Worm (Caenorhabditis elegans) whole organism, L1 larva: ENCODE measurements around the gene F45D3.4.

Experiments
- C04F5.9 ChIP-seq: sonication (generic microtip); optimal IDR thresholded peaks from 2 replicates; lab custom pipeline; 2016; ENCODE audit warnings: missing genetic modification characterization, missing compliant biosample characterization
- Y116A8C.19 ChIP-seq: sonication (generic microtip); optimal IDR thresholded peaks from 2 replicates; lab custom pipeline; 2016; ENCODE audit warnings: missing compliant biosample characterization, missing genetic modification characterization, borderline replicate concordance
- aha-1 ChIP-seq: fragments of 150-350 bp; optimal IDR thresholded peaks from 2 replicates; lab custom pipeline; 2014; ENCODE audit warnings: missing biosample characterization, missing genetic modification characterization
- blmp-1 ChIP-seq: fragments of 150-350 bp; optimal IDR thresholded peaks from 2 replicates; lab custom pipeline; 2014; ENCODE audit warnings: missing biosample characterization, missing genetic modification characterization
- ceh-82 ChIP-seq, 3 experiments: fragments of 150-350 bp in 1 of 3; sonication (generic microtip) in 2 of 3; optimal IDR thresholded peaks; 2 replicates each; lab custom pipeline; 2014 to 2017; ENCODE audit warnings: missing biosample characterization in 3 of 3, missing genetic modification characterization in 3 of 3
- ces-1 ChIP-seq: fragments of 150-350 bp; optimal IDR thresholded peaks from 2 replicates; lab custom pipeline; 2014; ENCODE audit warnings: missing biosample characterization, missing genetic modification reagents, missing genetic modification characterization
- dpl-1 ChIP-seq, 3 experiments: fragments of 150-350 bp in 2 of 3; sonication (generic microtip) in 1 of 3; optimal IDR thresholded peaks; 2 replicates each; lab custom pipeline; 2014 to 2017; ENCODE audit warnings: missing biosample characterization in 3 of 3, missing genetic modification characterization in 3 of 3, missing genetic modification reagents in 3 of 3
- dsc-1 ChIP-seq: sonication (generic microtip); optimal IDR thresholded peaks from 2 replicates; lab custom pipeline; 2016; ENCODE audit warnings: mild to moderate bottlenecking, missing genetic modification characterization, missing compliant biosample characterization
- efl-1 ChIP-seq, 4 experiments: fragments of 150-350 bp; optimal IDR thresholded peaks in 3 of 4; peaks in 1 of 4; 1 replicate in 1 of 4; 2 replicates in 3 of 4; lab custom pipeline; 2014; ENCODE audit warnings: missing biosample characterization in 2 of 4, missing genetic modification characterization in 2 of 4, missing genetic modification reagents in 2 of 4
- egl-27 ChIP-seq, 2 experiments: fragments of 150-350 bp in 1 of 2; sonication (generic microtip); optimal IDR thresholded peaks; 3 replicates each; lab custom pipeline; 2017 to 2018; ENCODE audit warnings: missing biosample characterization in 2 of 2, missing genetic modification characterization in 2 of 2, missing genetic modification reagents in 2 of 2
- elt-2 ChIP-seq: sonication (generic microtip); optimal IDR thresholded peaks from 2 replicates; lab custom pipeline; 2016; ENCODE audit warnings: missing genetic modification characterization, mild to moderate bottlenecking, inconsistent platforms, missing compliant biosample characterization, missing genetic modification reagents
- hlh-17 ChIP-seq: fragments of 200-800 bp; sonication (Bioruptor generic); optimal IDR thresholded peaks from 2 replicates; lab custom pipeline; 2018; ENCODE audit warnings: missing genetic modification characterization, mild to moderate bottlenecking, missing compliant biosample characterization, moderate library complexity, borderline replicate concordance
- hlh-4 ChIP-seq: sonication (generic microtip); optimal IDR thresholded peaks from 2 replicates; lab custom pipeline; 2016; ENCODE audit warnings: mild to moderate bottlenecking, missing genetic modification characterization, missing compliant biosample characterization
- isw-1 ChIP-seq: fragments of 200-800 bp; sonication (Bioruptor generic); IDR thresholded peaks from 2 replicates; pipeline ENCODE4 v1.3.6; 2022; ENCODE audit warnings: missing genetic modification characterization, missing compliant biosample characterization
- lin-14 ChIP-seq: fragments of 200-800 bp; sonication (Bioruptor generic); optimal IDR thresholded peaks from 2 replicates; lab custom pipeline; 2018; ENCODE audit warnings: mild to moderate bottlenecking, missing genetic modification characterization, moderate library complexity, missing compliant biosample characterization
- lin-35 ChIP-seq, 2 experiments: fragments of 150-350 bp; optimal IDR thresholded peaks; 2 replicates each; lab custom pipeline; 2014; ENCODE audit warnings: missing biosample characterization in 2 of 2, missing genetic modification characterization in 2 of 2, missing genetic modification reagents in 2 of 2
- lin-39 ChIP-seq: fragments of 150-350 bp; optimal IDR thresholded peaks from 2 replicates; lab custom pipeline; 2014; ENCODE audit warnings: missing biosample characterization, missing genetic modification reagents, missing genetic modification characterization
- lir-3 ChIP-seq: sonication (generic microtip); optimal IDR thresholded peaks from 2 replicates; lab custom pipeline; 2016; ENCODE audit warnings: mild to moderate bottlenecking, missing genetic modification characterization, moderate library complexity, missing compliant biosample characterization; ENCODE audit not compliant: poor library complexity
- mdl-1 ChIP-seq, 2 experiments: fragments of 150-350 bp; optimal IDR thresholded peaks; 2 replicates each; lab custom pipeline; 2014 to 2017; ENCODE audit warnings: missing biosample characterization in 2 of 2, missing genetic modification characterization in 2 of 2, inconsistent platforms in 1 of 2
- mef-2 ChIP-seq: fragments of 150-350 bp; optimal IDR thresholded peaks from 2 replicates; lab custom pipeline; 2014; ENCODE audit warnings: missing biosample characterization, missing genetic modification characterization
- nhr-12 ChIP-seq: sonication (generic microtip); optimal IDR thresholded peaks from 2 replicates; lab custom pipeline; 2017; ENCODE audit warnings: missing biosample characterization, missing genetic modification characterization
- nhr-19 ChIP-seq: fragments of 200-800 bp; sonication (Bioruptor generic); conservative IDR thresholded peaks from 2 replicates; pipeline ENCODE4 v1.3.6; 2022; ENCODE audit warnings: missing genetic modification characterization, missing compliant biosample characterization
- nhr-20 ChIP-seq: sonication (generic microtip); optimal IDR thresholded peaks from 2 replicates; lab custom pipeline; 2016; ENCODE audit warnings: mild to moderate bottlenecking, missing genetic modification characterization, missing compliant biosample characterization
- nhr-237 ChIP-seq: fragments of 150-350 bp; optimal IDR thresholded peaks from 2 replicates; lab custom pipeline; 2014; ENCODE audit warnings: missing biosample characterization, missing genetic modification characterization
- nhr-71 ChIP-seq: sonication (generic microtip); optimal IDR thresholded peaks from 2 replicates; lab custom pipeline; 2016; ENCODE audit warnings: mild to moderate bottlenecking, missing genetic modification characterization, moderate library complexity, missing compliant biosample characterization
- nhr-76 ChIP-seq: sonication (generic microtip); optimal IDR thresholded peaks from 2 replicates; lab custom pipeline; 2017; ENCODE audit warnings: missing biosample characterization, missing genetic modification characterization
- nhr-90 ChIP-seq: sonication (generic microtip); optimal IDR thresholded peaks from 2 replicates; lab custom pipeline; 2016; ENCODE audit warnings: mild to moderate bottlenecking, missing genetic modification characterization, missing compliant biosample characterization; ENCODE audit not compliant: poor library complexity
- pax-3 ChIP-seq: fragments of 200-800 bp; sonication (Bioruptor generic); optimal IDR thresholded peaks from 2 replicates; lab custom pipeline; 2018; ENCODE audit warnings: mild to moderate bottlenecking, missing genetic modification characterization, moderate library complexity, missing compliant biosample characterization
- pqm-1 ChIP-seq: sonication (generic microtip); optimal IDR thresholded peaks from 3 replicates; lab custom pipeline; 2017; ENCODE audit warnings: missing biosample characterization, missing genetic modification characterization
- skn-1 ChIP-seq: fragments of 150-350 bp; optimal IDR thresholded peaks from 2 replicates; lab custom pipeline; 2014; ENCODE audit warnings: missing biosample characterization, missing genetic modification characterization
- snpc-4 ChIP-seq: fragments of 150-350 bp; optimal IDR thresholded peaks from 2 replicates; lab custom pipeline; 2014; ENCODE audit warnings: missing biosample characterization, missing genetic modification characterization
- sox-4 ChIP-seq: sonication (generic microtip); optimal IDR thresholded peaks from 2 replicates; lab custom pipeline; 2016; ENCODE audit warnings: missing genetic modification characterization, missing compliant biosample characterization
- sptf-1 ChIP-seq: fragments of 150-350 bp; optimal IDR thresholded peaks from 2 replicates; lab custom pipeline; 2014; ENCODE audit warnings: missing biosample characterization, missing genetic modification characterization
- sup-37 ChIP-seq: fragments of 200-800 bp; sonication (Bioruptor generic); optimal IDR thresholded peaks from 2 replicates; lab custom pipeline; 2018; ENCODE audit warnings: mild to moderate bottlenecking, missing genetic modification characterization, missing compliant biosample characterization
- swsn-7 ChIP-seq: sonication (generic microtip); optimal IDR thresholded peaks from 2 replicates; lab custom pipeline; 2016; ENCODE audit warnings: missing genetic modification characterization, missing compliant biosample characterization
- tbx-2 ChIP-seq: sonication (generic microtip); optimal IDR thresholded peaks from 2 replicates; lab custom pipeline; 2016; ENCODE audit warnings: missing genetic modification characterization, missing compliant biosample characterization
- tlp-1 ChIP-seq: fragments of 150-350 bp; optimal IDR thresholded peaks from 2 replicates; lab custom pipeline; 2014; ENCODE audit warnings: missing biosample characterization, missing genetic modification characterization
- unc-62 ChIP-seq: fragments of 150-350 bp; optimal IDR thresholded peaks from 2 replicates; lab custom pipeline; 2014; ENCODE audit warnings: missing biosample characterization, missing genetic modification reagents, missing genetic modification characterization
- unc-86 ChIP-seq: sonication (generic microtip); optimal IDR thresholded peaks from 2 replicates; lab custom pipeline; 2016; ENCODE audit warnings: missing genetic modification characterization, missing compliant biosample characterization
- vab-15 ChIP-seq: sonication (generic microtip); optimal IDR thresholded peaks from 2 replicates; lab custom pipeline; 2017; ENCODE audit warnings: missing genotype, mild to moderate bottlenecking, missing genetic modification characterization, missing compliant biosample characterization
- ztf-11 ChIP-seq, 2 experiments: sonication (generic microtip); optimal IDR thresholded peaks; 2 replicates each; lab custom pipeline; 2016 to 2017; ENCODE audit warnings: missing genetic modification characterization in 2 of 2, missing biosample characterization in 1 of 2, missing compliant biosample characterization in 1 of 2
- ztf-4 ChIP-seq: fragments of 150-350 bp; optimal IDR thresholded peaks from 2 replicates; lab custom pipeline; 2014; ENCODE audit warnings: missing biosample characterization, missing genetic modification characterization

Gene F45D3.4

DNA sequence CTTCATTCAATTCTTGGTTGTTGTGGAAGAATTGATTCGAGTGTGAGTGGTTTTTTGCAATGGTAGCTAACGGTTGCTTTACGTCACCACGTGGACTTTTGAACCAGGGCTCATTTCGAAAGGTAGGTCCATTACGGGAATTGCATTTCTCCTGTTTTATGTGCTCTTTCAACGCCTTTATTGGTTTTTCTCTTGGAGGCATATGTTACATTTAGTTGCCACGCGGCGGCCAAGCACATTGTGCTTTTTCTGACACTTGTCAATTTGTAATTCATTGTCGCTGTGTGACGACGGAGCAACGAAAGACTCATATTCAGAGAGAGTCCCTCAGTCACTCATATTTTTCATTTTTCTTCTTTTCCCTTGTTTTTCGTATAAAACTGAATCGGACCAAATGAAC is 31.8 kb upstream of the F45D3.4 start:
- no peak for TF ChIP-seq lin-39 (tag; lab: Kevin White, UChicago)
- TF ChIP-seq pqm-1 (tag; lab: Kevin White, UChicago): no peak
- no peak for TF ChIP-seq nhr-19 (GFP tag; lab: Robert Waterston, UW)
- TF ChIP-seq pax-3 (tag; lab: Kevin White, UChicago): peak; percentile 5
- TF ChIP-seq elt-2: no peak
- no peak for TF ChIP-seq hlh-17 (GFP tag; lab: Kevin White, UChicago)
- no peak for TF ChIP-seq sox-4 (tag; lab: Kevin White, UChicago)
- no peak for TF ChIP-seq dsc-1
- no peak for TF ChIP-seq nhr-71
- no peak for TF ChIP-seq blmp-1 (tag; lab: Kevin White, UChicago)
- no peak for TF ChIP-seq mdl-1 (tag; optimal IDR thresholded peaks at IDR 0.05; lab: Kevin White, UChicago)
- no peak for TF ChIP-seq unc-62 (GFP tag; lab: Kevin White, UChicago)
- TF ChIP-seq lin-14 (GFP tag; lab: Kevin White, UChicago): peak; percentile 34

DNA sequence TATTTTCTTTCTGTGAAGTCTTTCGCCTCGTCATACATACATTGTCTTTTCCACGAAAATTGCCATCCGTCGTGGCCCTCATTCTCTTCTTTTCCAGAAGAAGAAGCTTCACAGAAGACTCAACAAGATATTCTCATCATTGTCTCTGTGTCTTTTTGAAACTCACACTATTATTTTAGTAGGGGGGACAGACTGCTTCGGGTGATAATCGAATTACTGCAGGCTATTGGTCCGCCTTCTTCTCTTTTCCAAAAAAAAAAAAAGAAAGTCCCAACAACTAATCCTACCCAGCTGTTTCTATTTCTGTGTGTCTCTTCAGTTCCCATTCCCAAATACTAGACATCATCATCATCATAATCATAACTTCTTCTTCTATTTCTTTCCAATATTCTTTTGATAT is 30.4 kb upstream of the F45D3.4 start:
- no peak for TF ChIP-seq lir-3 (tag; lab: Kevin White, UChicago)
- TF ChIP-seq lin-14 (GFP tag; lab: Kevin White, UChicago): peak; percentile 52
- no peak for TF ChIP-seq Y116A8C.19
- no peak for TF ChIP-seq swsn-7 (tag; lab: Kevin White, UChicago)
- peak; percentile 25 for TF ChIP-seq tbx-2 (tag; lab: Kevin White, UChicago)
- no peak for TF ChIP-seq unc-86 (tag; lab: Kevin White, UChicago)
- no peak for TF ChIP-seq nhr-90 (tag; lab: Kevin White, UChicago)
- no peak for TF ChIP-seq hlh-17 (GFP tag; lab: Kevin White, UChicago)
- no peak for TF ChIP-seq lin-35 (GFP tag; optimal IDR thresholded peaks at IDR 0.05; lab: Kevin White, UChicago)
- no peak for TF ChIP-seq ceh-82 (tag; optimal IDR thresholded peaks at IDR 0.05; lab: Kevin White, UChicago)
- TF ChIP-seq ces-1 (GFP tag; lab: Kevin White, UChicago): no peak
- no peak for TF ChIP-seq nhr-20 (tag; lab: Kevin White, UChicago)
- no peak for TF ChIP-seq ztf-11 (tag; optimal IDR thresholded peaks at IDR 0.05; lab: Kevin White, UChicago)
- no peak for TF ChIP-seq tlp-1 (tag; lab: Kevin White, UChicago)
- no peak for TF ChIP-seq sup-37 (GFP tag; lab: Kevin White, UChicago)
- no peak for TF ChIP-seq ztf-4
- no peak for TF ChIP-seq C04F5.9 (tag; lab: Kevin White, UChicago)
- TF ChIP-seq hlh-4 (tag; lab: Kevin White, UChicago): no peak
- TF ChIP-seq nhr-71: peak; percentile 24
- no peak for TF ChIP-seq nhr-12
- no peak for TF ChIP-seq isw-1
- TF ChIP-seq dpl-1 (GFP tag; optimal IDR thresholded peaks at IDR 0.05; lab: Kevin White, UChicago): no peak
- no peak for TF ChIP-seq egl-27 (tag; optimal IDR thresholded peaks at IDR 0.05; lab: Kevin White, UChicago)
- TF ChIP-seq skn-1 (tag; lab: Kevin White, UChicago): no peak
- TF ChIP-seq mef-2 (tag; lab: Kevin White, UChicago): no peak
- no peak for TF ChIP-seq snpc-4 (tag; lab: Kevin White, UChicago)
- no peak for TF ChIP-seq nhr-76 (tag; lab: Kevin White, UChicago)
- TF ChIP-seq sox-4 (tag; lab: Kevin White, UChicago): no peak
- TF ChIP-seq vab-15 (tag; lab: Kevin White, UChicago): no peak
- TF ChIP-seq nhr-237 (tag; lab: Kevin White, UChicago): no peak
- TF ChIP-seq unc-62 (GFP tag; lab: Kevin White, UChicago): no peak
- TF ChIP-seq aha-1 (tag; lab: Kevin White, UChicago): no peak
- no peak for TF ChIP-seq efl-1 (optimal IDR thresholded peaks at IDR 0.05; lab: Kevin White, UChicago)
- TF ChIP-seq efl-1 (GFP tag; optimal IDR thresholded peaks at IDR 0.05 in 1 of 2; lab: Kevin White, UChicago): peak in 1 of 2 experiments; percentile 20
- TF ChIP-seq sptf-1 (tag; lab: Kevin White, UChicago): no peak
